Fruit fly (Drosophila melanogaster): Measurements from ENCODE around the gene fig.

Gene fig

DNA sequence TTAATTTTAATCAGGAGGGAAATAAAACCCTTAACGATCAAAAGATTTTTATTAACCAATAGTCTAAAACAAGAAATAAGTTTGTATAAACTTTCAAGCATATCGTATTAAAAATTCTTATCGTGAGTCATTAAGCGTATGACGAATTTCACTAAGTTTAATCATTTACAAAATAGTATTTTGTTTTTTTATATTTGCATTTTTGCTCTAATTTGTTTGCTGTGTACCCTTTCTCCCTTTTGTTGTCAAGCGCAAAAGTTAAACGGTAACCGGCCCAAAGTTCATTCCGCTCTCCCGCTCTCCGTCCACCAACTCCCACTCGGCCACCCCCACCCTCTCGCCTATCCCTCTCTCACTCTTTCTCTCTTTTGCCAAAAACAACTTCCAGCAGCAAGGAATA lies 16.4 kb downstream of the fig start (continued):
- TF ChIP-seq net (GFP tag; optimal IDR thresholded peaks at IDR 0.05) (no peak), Eip75B (GFP tag; optimal IDR thresholded peaks at IDR 0.05) (no peak), CG10669 (GFP tag; optimal IDR thresholded peaks at IDR 0.05) (peak; percentile 1), CG10631 (GFP tag; optimal IDR thresholded peaks at IDR 0.05) (no peak), Sox14 (GFP tag; optimal IDR thresholded peaks at IDR 0.05) (peak; percentile 9), pdm3 (GFP tag; optimal IDR thresholded peaks at IDR 0.05) (peak; percentile 3), CG7368 (GFP tag; optimal IDR thresholded peaks at IDR 0.05) (no peak), CG6792 (GFP tag; optimal IDR thresholded peaks at IDR 0.05) (peak; percentile 16), acj6 (GFP tag; optimal IDR thresholded peaks at IDR 0.05) (peak; percentile 32), CG9139 (GFP tag; optimal IDR thresholded peaks at IDR 0.05) (no peak), Sox102F (GFP tag; optimal IDR thresholded peaks at IDR 0.05) (peak; percentile 33), CG16779 (tag; optimal IDR thresholded peaks at IDR 0.05) (no peak), Hr39 (GFP tag; optimal IDR thresholded peaks at IDR 0.05) (peak; percentile 68), CG6163 (GFP tag; IDR thresholded peaks at IDR 0.05) (peak; percentile 33; the same call in 1 of the 3 replicates), dsx (GFP tag; optimal IDR thresholded peaks at IDR 0.05; ENCODE audit: poor library complexity, severe bottlenecking) (no peak), Met (GFP tag; optimal IDR thresholded peaks at IDR 0.05) (no peak), CG6276 (GFP tag; optimal IDR thresholded peaks at IDR 0.05) (peak; percentile 12), CG3032 (tag; optimal IDR thresholded peaks at IDR 0.05) (no peak), CG1621 (tag; optimal IDR thresholded peaks at IDR 0.05) (no peak), Lpt (GFP tag; optimal IDR thresholded peaks at IDR 0.05) (no peak), CG3919 (GFP tag; optimal IDR thresholded peaks at IDR 0.05) (no peak), vri (GFP tag; optimal IDR thresholded peaks at IDR 0.05) (no peak), Ets96B (tag; optimal IDR thresholded peaks at IDR 0.05) (no peak), svp (GFP tag) (no peak), fkh (GFP tag; optimal IDR thresholded peaks at IDR 0.05) (no peak), Eip78C (GFP tag) (peak; percentile 80), CG15336 (GFP tag; IDR thresholded peaks at IDR 0.05) (peak; percentile 46), OdsH (GFP tag; optimal IDR thresholded peaks at IDR 0.05) (peak; percentile 37), spab (GFP tag; optimal IDR thresholded peaks at IDR 0.05) (no peak), cyc (GFP tag; optimal IDR thresholded peaks at IDR 0.05) (peak; percentile 46), CG6808 (GFP tag; optimal IDR thresholded peaks at IDR 0.05) (no peak), Eip93F (GFP tag; optimal IDR thresholded peaks at IDR 0.05) (no peak), Ets21C (GFP tag; optimal IDR thresholded peaks at IDR 0.05) (peak; percentile 37), CG11902 (GFP tag; optimal IDR thresholded peaks at IDR 0.05) (peak; percentile 2), Sox15 (GFP tag; optimal IDR thresholded peaks at IDR 0.05) (no peak), lz (GFP tag; optimal IDR thresholded peaks at IDR 0.05) (peak; percentile 55), Hr4 (GFP tag; optimal IDR thresholded peaks at IDR 0.05) (no peak), CG8319 (GFP tag; optimal IDR thresholded peaks at IDR 0.05) (no peak), Hr38 (GFP tag; optimal IDR thresholded peaks at IDR 0.05) (no peak), fd85E (GFP tag; optimal IDR thresholded peaks at IDR 0.05) (no peak)

DNA sequence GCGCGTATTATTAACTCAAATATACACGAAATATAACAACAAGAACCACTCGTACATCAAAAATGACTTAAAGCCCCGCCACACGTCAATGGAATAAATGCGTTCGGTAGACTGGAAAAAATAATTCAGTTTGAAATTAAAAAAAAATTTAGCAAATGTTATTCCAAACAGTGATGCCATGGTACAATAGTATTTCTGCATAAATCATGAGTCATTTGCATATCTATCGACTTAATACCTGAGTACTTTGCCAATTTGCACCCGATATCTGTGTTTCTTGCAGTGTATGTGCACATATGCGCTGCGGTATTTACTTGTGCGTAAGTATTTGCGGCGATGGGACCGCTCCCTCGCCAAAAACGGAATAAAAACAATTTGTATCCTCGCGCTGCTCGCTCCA lies 17.1 kb downstream of the fig start:
- TF ChIP-seq ss (GFP tag; optimal IDR thresholded peaks at IDR 0.05) (peak; percentile 39 to 73), CG8119 (GFP tag; IDR thresholded peaks at IDR 0.05) (peak; percentile 72; the same call in 2 of the 3 replicates), net (GFP tag; optimal IDR thresholded peaks at IDR 0.05) (peak; percentile 86), Blimp-1 (GFP tag; optimal IDR thresholded peaks at IDR 0.05) (peak; percentile 92), CG10669 (GFP tag; optimal IDR thresholded peaks at IDR 0.05) (peak; percentile 83), esn (GFP tag; optimal IDR thresholded peaks at IDR 0.05) (peak; percentile 99), dac (GFP tag; optimal IDR thresholded peaks at IDR 0.05) (no peak), acj6 (GFP tag; optimal IDR thresholded peaks at IDR 0.05) (peak; percentile 96), salr (GFP tag; optimal IDR thresholded peaks at IDR 0.05) (peak; percentile 61 to 65), CG9139 (GFP tag; optimal IDR thresholded peaks at IDR 0.05) (peak; percentile 53), CG16779 (tag; optimal IDR thresholded peaks at IDR 0.05) (peak; percentile 38), achi (GFP tag; optimal IDR thresholded peaks at IDR 0.05) (peak; percentile 90), Smox (GFP tag; optimal IDR thresholded peaks at IDR 0.05) (peak; percentile 98), CG34406 (GFP tag; optimal IDR thresholded peaks at IDR 0.05) (peak; percentile 94), CG6792 (GFP tag; optimal IDR thresholded peaks at IDR 0.05) (peak; percentile 95), Ets96B (tag; optimal IDR thresholded peaks at IDR 0.05) (peak; percentile 70), dsx (GFP tag; optimal IDR thresholded peaks at IDR 0.05; ENCODE audit: poor library complexity, severe bottlenecking) (peak; percentile 68), Gug (GFP tag; IDR thresholded peaks at IDR 0.05) (peak; percentile 31; the same call in 1 of the 2 replicates), cyc (GFP tag; optimal IDR thresholded peaks at IDR 0.05) (peak; percentile 99), CG6163 (GFP tag; IDR thresholded peaks at IDR 0.05) (peak; percentile 90), CG8632 (GFP tag; optimal IDR thresholded peaks at IDR 0.05) (peak; percentile 93), CG3919 (GFP tag; optimal IDR thresholded peaks at IDR 0.05) (peak; percentile 97), CG3032 (tag; optimal IDR thresholded peaks at IDR 0.05) (peak; percentile 76), Sox14 (GFP tag; optimal IDR thresholded peaks at IDR 0.05) (peak; percentile 97), CG6808 (GFP tag; optimal IDR thresholded peaks at IDR 0.05) (peak; percentile 66)

Data from whole organism, prepupa.